Worm (Caenorhabditis elegans): Measurements from ENCODE around the gene bath-24.
"Not testable (repeated sequence)": the region's sequence is repeated elsewhere in the genome, so short reads cannot be mapped to it uniquely, and the experiment has no call there.

DNA sequence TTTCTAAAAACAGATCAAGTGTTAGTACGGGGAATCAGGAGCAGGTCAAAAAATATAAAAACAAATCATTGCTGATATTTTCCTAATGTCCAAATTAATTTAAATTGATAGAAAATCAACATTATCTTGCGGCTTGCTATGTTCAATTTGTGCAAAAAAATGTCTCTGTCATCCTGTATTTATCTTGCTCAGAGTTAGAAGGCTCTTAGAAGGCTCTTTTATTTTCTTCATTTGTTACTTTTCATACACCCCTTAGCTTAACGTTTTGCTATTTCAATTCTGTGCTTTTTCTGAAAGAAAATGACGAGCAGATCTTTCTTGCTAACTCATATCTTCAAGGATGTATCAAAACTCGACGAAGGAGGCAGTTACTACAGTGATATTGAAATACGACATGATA, 46.8 kb downstream of the bath-24 start, which contains the start of gene math-19:
- TF ChIP-seq attf-3 (GFP tag; conservative IDR thresholded peaks at IDR 0.05); Y67H2A.10 (GFP tag; conservative IDR thresholded peaks at IDR 0.05); F52B5.7 (tag; optimal IDR thresholded peaks at IDR 0.05); pha-4 (tag; optimal IDR thresholded peaks at IDR 0.05); cebp-2 (GFP tag; IDR thresholded peaks at IDR 0.05); nfyb-1 (GFP tag; IDR thresholded peaks at IDR 0.05); ekl-4 (GFP tag; IDR thresholded peaks at IDR 0.05): not testable (repeated sequence)

All from whole organism, young adult.